Worm (Caenorhabditis elegans): ENCODE measurements around the gene eif-2Bepsilon.

ce11 chrII:8617516-8617915, 44.2 kb upstream of the eif-2Bepsilon start, which contains the start of gene chhy-1:
- TF ChIP-seq bed-3 (GFP tag; optimal IDR thresholded peaks at IDR 0.05) (no peak), pha-4 (tag; optimal IDR thresholded peaks at IDR 0.05) (no peak), tbx-8 (GFP tag; optimal IDR thresholded peaks at IDR 0.05) (no peak), unc-62 (GFP tag; optimal IDR thresholded peaks at IDR 0.05) (no peak), ham-2 (GFP tag; optimal IDR thresholded peaks at IDR 0.05) (no peak), blmp-1 (tag; optimal IDR thresholded peaks at IDR 0.05) (no peak), nhr-12 (tag; optimal IDR thresholded peaks at IDR 0.05) (no peak), nhr-76 (tag; optimal IDR thresholded peaks at IDR 0.05) (no peak), mep-1 (tag; optimal IDR thresholded peaks at IDR 0.05) (no peak), ztf-11 (tag; optimal IDR thresholded peaks at IDR 0.05) (no peak)

All from whole organism, mixed stage, embryonic.